Fruit fly (Drosophila melanogaster): ENCODE results near the gene CG6310.

DNA sequence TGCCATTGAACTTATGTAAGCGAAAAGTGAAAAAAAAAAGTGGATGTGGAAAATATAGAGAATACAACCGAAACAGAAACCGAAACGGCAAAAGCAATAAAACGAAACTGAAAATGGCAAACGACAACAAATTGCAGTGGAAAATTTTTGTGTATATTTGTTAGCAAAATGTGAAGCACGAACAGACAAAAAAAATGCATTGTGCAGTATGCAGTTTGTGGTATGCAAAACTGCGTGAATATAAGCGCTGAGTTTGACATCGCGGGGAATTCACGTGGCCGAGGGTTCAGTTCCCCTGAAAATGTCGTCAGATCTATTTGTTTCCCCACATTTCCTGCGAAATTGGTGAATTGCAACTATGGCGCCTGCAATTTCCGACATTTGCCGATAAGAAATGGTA is 26.0 kb downstream of the CG6310 start:
- TF ChIP-seq Hr96 (GFP tag; optimal IDR thresholded peaks at IDR 0.05) (no peak), CG11617 (GFP tag; optimal IDR thresholded peaks at IDR 0.05) (no peak), CG5204 (GFP tag; optimal IDR thresholded peaks at IDR 0.05) (no peak), bab1 (GFP tag; optimal IDR thresholded peaks at IDR 0.05) (no peak), cnc (optimal IDR thresholded peaks at IDR 0.05) (no peak), Clk (GFP tag; optimal IDR thresholded peaks at IDR 0.05) (no peak), ovo (GFP tag; optimal IDR thresholded peaks at IDR 0.05) (no peak), CG7045 (GFP tag; optimal IDR thresholded peaks at IDR 0.05) (no peak), pad (GFP tag; optimal IDR thresholded peaks at IDR 0.05) (no peak), CG14711 (tag; optimal IDR thresholded peaks at IDR 0.05) (no peak), kay (GFP tag; ENCODE audit: borderline replicate concordance) (no peak)
